Fruit fly (Drosophila melanogaster): ENCODE results near the gene PGRP-SA.

The PGRP-SA gene

dm6 chrX:11578841-11579240, 17.4 kb downstream of the PGRP-SA start (continued):
- TF ChIP-seq CG8290 (GFP tag; optimal IDR thresholded peaks at IDR 0.05) (peak; percentile 96), CG8290 (tag; optimal IDR thresholded peaks at IDR 0.05) (peak; percentile 86 to 91), CG12391 (tag; optimal IDR thresholded peaks at IDR 0.05) (peak; percentile 42), dan (GFP tag; IDR thresholded peaks at IDR 0.05) (no peak), E2f2 (GFP tag; IDR thresholded peaks at IDR 0.05) (peak; percentile 53; the same call in 1 of the 2 replicates), H2.0 (GFP tag; IDR thresholded peaks at IDR 0.05) (no peak), CG4820 (GFP tag; optimal IDR thresholded peaks at IDR 0.05) (no peak), CG3847 (GFP tag; IDR thresholded peaks at IDR 0.05) (peak; percentile 18; the same call in 1 of the 2 replicates), Med (GFP tag) (peak; percentile 66), zen2 (GFP tag; IDR thresholded peaks at IDR 0.05; ENCODE audit: partially characterized antibody) (peak; percentile 68), CG9797 (GFP tag; optimal IDR thresholded peaks at IDR 0.05) (peak; percentile 85), CG14965 (GFP tag; optimal IDR thresholded peaks at IDR 0.05; ENCODE audit: borderline replicate concordance) (no peak), ash1 (GFP tag; optimal IDR thresholded peaks at IDR 0.05) (no peak), danr (GFP tag; IDR thresholded peaks at IDR 0.05) (no peak), CoRest (tag; optimal IDR thresholded peaks at IDR 0.05) (peak; percentile 17), nmo (GFP tag; optimal IDR thresholded peaks at IDR 0.05) (peak; percentile 42), odd (GFP tag; optimal IDR thresholded peaks at IDR 0.05) (no peak), CG17612 (GFP tag; IDR thresholded peaks at IDR 0.05) (no peak), CG7987 (GFP tag; optimal IDR thresholded peaks at IDR 0.05) (no peak), prd (optimal IDR thresholded peaks at IDR 0.05) (no peak), prd (GFP tag; IDR thresholded peaks at IDR 0.05) (no peak), Sry-δ (GFP tag; optimal IDR thresholded peaks at IDR 0.05) (peak; percentile 32), Sox102F (GFP tag; optimal IDR thresholded peaks at IDR 0.05) (no peak), grau (tag; optimal IDR thresholded peaks at IDR 0.05) (peak; percentile 5), CG32772 (GFP tag; IDR thresholded peaks at IDR 0.05) (no peak), fd96Cb (tag; optimal IDR thresholded peaks at IDR 0.05) (no peak), bbx (GFP tag; IDR thresholded peaks at IDR 0.05; ENCODE audit: partially characterized antibody) (peak; percentile 34; the same call in 1 of the 2 replicates), sna (GFP tag; IDR thresholded peaks at IDR 0.05; ENCODE audit: partially characterized antibody) (0 out of 2 replicates have a peak, but pooled peaks have one; percentile 42), CG4730 (GFP tag; IDR thresholded peaks at IDR 0.05) (no peak), Trl (optimal IDR thresholded peaks at IDR 0.05) (no peak), Trl (GFP tag; optimal IDR thresholded peaks at IDR 0.05) (no peak), YL-1 (GFP tag; optimal IDR thresholded peaks at IDR 0.05) (peak; percentile 13), B-H1 (GFP tag; IDR thresholded peaks at IDR 0.05) (no peak), vnd (GFP tag; IDR thresholded peaks at IDR 0.05; ENCODE audit: partially characterized antibody) (no peak), Opbp (GFP tag; IDR thresholded peaks at IDR 0.05; ENCODE audit: partially characterized antibody) (peak; percentile 36; the same call in 1 of the 3 replicates), phol (tag; optimal IDR thresholded peaks at IDR 0.05) (peak; percentile 13), CG16815 (GFP tag; optimal IDR thresholded peaks at IDR 0.05) (no peak), bab2 (GFP tag; optimal IDR thresholded peaks at IDR 0.05) (no peak), Neu2 (GFP tag; optimal IDR thresholded peaks at IDR 0.05; ENCODE audit: borderline replicate concordance) (no peak), CG18476 (GFP tag; optimal IDR thresholded peaks at IDR 0.05) (no peak), lov (optimal IDR thresholded peaks at IDR 0.05) (no peak), lov (GFP tag; IDR thresholded peaks at IDR 0.05) (no peak), bowl (GFP tag; IDR thresholded peaks at IDR 0.05) (no peak), TFAM (GFP tag; optimal IDR thresholded peaks at IDR 0.05) (no peak), Spps (tag; optimal IDR thresholded peaks at IDR 0.05) (peak; percentile 13), CG11560 (tag; IDR thresholded peaks at IDR 0.05) (no peak), sob (GFP tag; IDR thresholded peaks at IDR 0.05) (no peak), slou (GFP tag; optimal IDR thresholded peaks at IDR 0.05) (no peak), ro (GFP tag; IDR thresholded peaks at IDR 0.05) (no peak), bsh (GFP tag; optimal IDR thresholded peaks at IDR 0.05) (no peak), CG3995 (GFP tag; optimal IDR thresholded peaks at IDR 0.05) (no peak), gfzf (GFP tag; optimal IDR thresholded peaks at IDR 0.05) (peak; percentile 89)
